Fruit fly (Drosophila melanogaster): ENCODE data around the gene RpL28.

dm6 chr3L:3244244-3245144 is 21.7 kb upstream of the RpL28 start, which contains the start of gene CG12078:
- no peak for TF ChIP-seq CG8478 (optimal IDR thresholded peaks at IDR 0.05)
- TF ChIP-seq psq (optimal IDR thresholded peaks at IDR 0.05): no peak
- TF ChIP-seq EcR (GFP tag; optimal IDR thresholded peaks at IDR 0.05): no peak
- TF ChIP-seq Dll (optimal IDR thresholded peaks at IDR 0.05): no peak
- no peak for TF ChIP-seq pan (optimal IDR thresholded peaks at IDR 0.05)
